Worm (Caenorhabditis elegans) whole organism, L4/young adult: ENCODE results near the gene trap-3.

Experiments
- W03F9.2 ChIP-seq: fragments of 150-350 bp; optimal IDR thresholded peaks from 2 replicates; lab custom pipeline; 2014; ENCODE audit warnings: missing biosample characterization, missing genetic modification characterization
- dao-5 ChIP-seq: sonication (generic microtip); optimal IDR thresholded peaks from 2 replicates; lab custom pipeline; 2016; ENCODE audit warnings: missing genotype, missing genetic modification characterization, moderate library complexity, missing compliant biosample characterization
- him-1 ChIP-seq: sonication (generic microtip); optimal IDR thresholded peaks from 2 replicates; lab custom pipeline; 2016; ENCODE audit warnings: missing genotype, missing genetic modification reagents, missing genetic modification characterization, missing compliant biosample characterization

DNA sequence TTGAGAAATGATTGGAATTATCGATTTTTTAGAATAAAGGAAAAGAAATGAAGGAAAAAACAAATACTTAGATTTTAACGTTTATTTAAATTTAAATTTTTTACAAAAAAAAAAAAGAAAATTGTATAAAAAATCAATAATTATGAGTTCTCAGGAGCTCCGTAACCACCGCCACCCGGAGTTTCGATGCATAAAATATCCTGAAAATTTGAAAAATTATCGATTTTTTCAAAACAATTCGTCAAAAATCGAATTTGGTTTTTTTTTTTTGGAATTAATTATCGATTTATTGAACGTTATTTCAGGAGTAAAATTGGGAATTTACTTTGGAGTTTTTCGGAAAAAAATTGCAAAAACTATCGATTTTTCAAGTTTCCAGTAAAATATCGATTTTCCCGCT, 10.2 kb downstream of the trap-3 start, which contains the start of gene Y38F2AR.10:
- TF ChIP-seq him-1 (tag; lab: Kevin White, UChicago), result no peak
- no peak for TF ChIP-seq dao-5 (tag; lab: Kevin White, UChicago)
- no peak for TF ChIP-seq W03F9.2 (tag; lab: Kevin White, UChicago)
